Fruit fly (Drosophila melanogaster) whole organism, embryonic: ENCODE results near the gene CG44271.

ENCODE experiments used
- CG10209 ChIP-seq: fragments of 200-800 bp; sonication (Bioruptor generic); optimal IDR thresholded peaks from 3 replicates; lab custom pipeline; 2017; ENCODE audit warnings: missing biosample characterization, mild to moderate bottlenecking, missing genetic modification characterization, missing genetic modification reagents
- CG10462 ChIP-seq: fragments of 200-800 bp; sonication (Bioruptor generic); optimal IDR thresholded peaks from 2 replicates; lab custom pipeline; 2016; ENCODE audit warnings: missing biosample characterization, missing genetic modification characterization
- CG13624 ChIP-seq: fragments of 200-800 bp; sonication (Bioruptor generic); optimal IDR thresholded peaks from 2 replicates; lab custom pipeline; 2016; ENCODE audit warnings: missing biosample characterization, missing genetic modification characterization
- CG13894 ChIP-seq: fragments of 200-800 bp; sonication (Bioruptor generic); optimal IDR thresholded peaks from 3 replicates; lab custom pipeline; 2018; ENCODE audit warnings: missing biosample characterization, mild to moderate bottlenecking, missing genetic modification characterization, moderate library complexity
- CG14965 ChIP-seq: fragments of 200-800 bp; sonication (Bioruptor generic); optimal IDR thresholded peaks from 2 replicates; lab custom pipeline; 2016; ENCODE audit warnings: missing biosample characterization, missing genetic modification characterization, borderline replicate concordance
- CG15696 ChIP-seq: fragments of 200-800 bp; sonication (Bioruptor generic); optimal IDR thresholded peaks from 2 replicates; lab custom pipeline; 2019; ENCODE audit warnings: missing biosample characterization, mild to moderate bottlenecking, missing genetic modification characterization, moderate library complexity
- CG1602 ChIP-seq: fragments of 200-800 bp; sonication (Bioruptor generic); optimal IDR thresholded peaks from 3 replicates; lab custom pipeline; 2016; ENCODE audit warnings: missing biosample characterization, missing genetic modification characterization
- CG1647 ChIP-seq: fragments of 200-800 bp; sonication (Bioruptor generic); optimal IDR thresholded peaks from 3 replicates; lab custom pipeline; 2016; ENCODE audit warnings: missing biosample characterization, missing genetic modification characterization
- CG17568 ChIP-seq: fragments of 200-800 bp; sonication (Bioruptor generic); optimal IDR thresholded peaks from 2 replicates; lab custom pipeline; 2018; ENCODE audit warnings: missing biosample characterization, mild to moderate bottlenecking, missing genetic modification characterization, moderate library complexity
- CG32772 ChIP-seq: fragments of 200-800 bp; sonication (Bioruptor generic); IDR thresholded peaks from 2 replicates; pipeline ENCODE4 v1.3.6; 2022; ENCODE audit warnings: missing biosample characterization, missing genetic modification characterization
- CG3726 ChIP-seq: fragments of 200-800 bp; sonication (Bioruptor generic); IDR thresholded peaks from 3 replicates; pipeline ENCODE4, ENCODE4 v1.3.6; 2022; ENCODE audit warnings: missing biosample characterization, missing genetic modification characterization
- CG3838 ChIP-seq: fragments of 200-800 bp; sonication (Bioruptor generic); optimal IDR thresholded peaks from 3 replicates; lab custom pipeline; 2016; ENCODE audit warnings: missing biosample characterization, missing genetic modification characterization
- CG42726 ChIP-seq: fragments of 200-800 bp; sonication (Bioruptor generic); IDR thresholded peaks from 2 replicates; pipeline ENCODE4 v1.3.6; 2022; ENCODE audit warnings: missing biosample characterization, missing genetic modification characterization; ENCODE audit not compliant: partially characterized antibody
- CG43689 ChIP-seq: fragments of 200-800 bp; sonication (Bioruptor generic); IDR thresholded peaks from 2 replicates; pipeline ENCODE4 v1.3.6; 2022; ENCODE audit warnings: missing biosample characterization, missing genetic modification characterization
- CG7372 ChIP-seq: fragments of 200-800 bp; sonication (Bioruptor generic); IDR thresholded peaks from 2 replicates; pipeline ENCODE4 v1.3.6; 2022; ENCODE audit warnings: missing biosample characterization, missing genetic modification characterization
- CG7745 ChIP-seq: fragments of 200-800 bp; sonication (Bioruptor generic); optimal IDR thresholded peaks from 2 replicates; lab custom pipeline; 2018; ENCODE audit warnings: missing biosample characterization, mild to moderate bottlenecking, missing genetic modification characterization, moderate library complexity
- CG7839 ChIP-seq: fragments of 200-800 bp; sonication (Bioruptor generic); optimal IDR thresholded peaks from 3 replicates; lab custom pipeline; 2018; ENCODE audit warnings: missing biosample characterization, mild to moderate bottlenecking, missing genetic modification characterization, moderate library complexity
- CG8359 ChIP-seq: fragments of 200-800 bp; sonication (Bioruptor generic); optimal IDR thresholded peaks from 2 replicates; lab custom pipeline; 2017; ENCODE audit warnings: missing biosample characterization, mild to moderate bottlenecking, missing genetic modification characterization, borderline replicate concordance
- CG9215 ChIP-seq: fragments of 200-800 bp; sonication (Bioruptor generic); IDR thresholded peaks from 2 replicates; pipeline ENCODE4 v1.3.6; 2022; ENCODE audit warnings: missing biosample characterization, missing genetic modification characterization
- CrebB ChIP-seq: fragments of 200-800 bp; sonication (Bioruptor generic); optimal IDR thresholded peaks from 3 replicates; lab custom pipeline; 2018; ENCODE audit warnings: missing biosample characterization, mild to moderate bottlenecking, missing genetic modification characterization
- Dip2 ChIP-seq: fragments of 200-800 bp; sonication (Bioruptor generic); IDR thresholded peaks from 2 replicates; pipeline ENCODE4 v1.3.6; 2022; ENCODE audit warnings: missing biosample characterization, missing genetic modification characterization
- Dip3 ChIP-seq: fragments of 200-800 bp; sonication (Bioruptor generic); optimal IDR thresholded peaks from 3 replicates; lab custom pipeline; 2016; ENCODE audit warnings: missing biosample characterization, missing genetic modification characterization
- Dll ChIP-seq: fragments of 200-800 bp; sonication (Bioruptor generic); IDR thresholded peaks from 4 replicates; pipeline ENCODE4 v1.3.6; 2022; ENCODE audit warnings: missing biosample characterization, missing genetic modification characterization; ENCODE audit not compliant: partially characterized antibody
- H15 ChIP-seq: fragments of 200-800 bp; sonication (Bioruptor generic); IDR thresholded peaks from 3 replicates; pipeline ENCODE4 v1.3.6; 2022; ENCODE audit warnings: missing biosample characterization, missing genetic modification characterization
- HHEX ChIP-seq: fragments of 200-800 bp; sonication (Bioruptor generic); optimal IDR thresholded peaks from 3 replicates; lab custom pipeline; 2017; ENCODE audit warnings: missing biosample characterization, mild to moderate bottlenecking, missing genetic modification characterization, missing genetic modification reagents
- HLHmδ ChIP-seq: fragments of 200-800 bp; sonication (Bioruptor generic); optimal IDR thresholded peaks from 2 replicates; lab custom pipeline; 2018; ENCODE audit warnings: missing biosample characterization, mild to moderate bottlenecking, missing genetic modification characterization, moderate library complexity
- HmgD ChIP-seq: fragments of 200-800 bp; sonication (Bioruptor generic); optimal IDR thresholded peaks from 3 replicates; lab custom pipeline; 2016; ENCODE audit warnings: missing biosample characterization, missing genetic modification characterization
- Kr ChIP-seq: fragments of 200-800 bp; sonication (Bioruptor generic); optimal IDR thresholded peaks from 2 replicates; lab custom pipeline; 2017; ENCODE audit warnings: missing biosample characterization, mild to moderate bottlenecking, missing genetic modification characterization
- Mes4 ChIP-seq: fragments of 200-800 bp; sonication (Bioruptor generic); optimal IDR thresholded peaks from 2 replicates; lab custom pipeline; 2016; ENCODE audit warnings: missing biosample characterization, missing genetic modification characterization
- NK7.1 ChIP-seq: fragments of 200-800 bp; sonication (Bioruptor generic); optimal IDR thresholded peaks from 3 replicates; lab custom pipeline; 2016; ENCODE audit warnings: missing biosample characterization, missing genetic modification characterization
- Opbp ChIP-seq: fragments of 200-800 bp; sonication (Bioruptor generic); IDR thresholded peaks from 3 replicates; pipeline ENCODE4 v1.3.6; 2022; ENCODE audit warnings: missing biosample characterization, missing genetic modification characterization; ENCODE audit not compliant: partially characterized antibody
- Ptx1 ChIP-seq: fragments of 200-800 bp; sonication (Bioruptor generic); IDR thresholded peaks from 2 replicates; pipeline ENCODE4 v1.3.6; 2022; ENCODE audit warnings: missing biosample characterization, missing genetic modification characterization
- Scr ChIP-seq: fragments of 200-800 bp; sonication (Bioruptor generic); IDR thresholded peaks from 2 replicates; pipeline ENCODE4 v1.3.6; 2022; ENCODE audit warnings: missing biosample characterization, missing genetic modification characterization; ENCODE audit not compliant: partially characterized antibody
- Sox102F ChIP-seq: fragments of 200-800 bp; sonication (Bioruptor generic); optimal IDR thresholded peaks from 2 replicates; lab custom pipeline; 2018; ENCODE audit warnings: missing biosample characterization, mild to moderate bottlenecking, missing genetic modification characterization, moderate library complexity
- TFAM ChIP-seq: fragments of 200-800 bp; sonication (Bioruptor generic); optimal IDR thresholded peaks from 2 replicates; lab custom pipeline; 2017; ENCODE audit warnings: missing biosample characterization, missing genetic modification characterization, inconsistent platforms
- Trl ChIP-seq, 3 experiments: fragments of >200 bp in 2 of 3; fragments of 200-800 bp in 1 of 3; sonication (Bioruptor generic) in 1 of 3; optimal IDR thresholded peaks; 2 replicates in 1 of 3; 3 replicates in 2 of 3; lab custom pipeline; 2016 to 2017; ENCODE audit warnings: missing biosample characterization in 1 of 3, missing genetic modification characterization in 1 of 3
- amos ChIP-seq: fragments of 200-800 bp; sonication (Bioruptor generic); IDR thresholded peaks from 2 replicates; pipeline ENCODE4 v1.3.6; 2022; ENCODE audit warnings: missing biosample characterization, missing genetic modification characterization; ENCODE audit not compliant: partially characterized antibody
- aop ChIP-seq: fragments of 200-800 bp; sonication (Bioruptor generic); IDR thresholded peaks from 2 replicates; pipeline ENCODE4 v1.3.6; 2022; ENCODE audit warnings: missing biosample characterization, missing genetic modification characterization
- cg ChIP-seq: fragments of 200-800 bp; sonication (Bioruptor generic); optimal IDR thresholded peaks from 3 replicates; lab custom pipeline; 2019; ENCODE audit warnings: missing biosample characterization, mild to moderate bottlenecking, missing genetic modification characterization, moderate library complexity
- ci ChIP-seq: fragments of 200-800 bp; sonication (Bioruptor generic); IDR thresholded peaks from 3 replicates; pipeline ENCODE4 v1.3.6; 2022; ENCODE audit warnings: missing biosample characterization, missing genetic modification characterization
- crol ChIP-seq: fragments of 200-800 bp; sonication (Bioruptor generic); IDR thresholded peaks from 2 replicates; pipeline ENCODE4 v1.3.6; 2022; ENCODE audit warnings: missing biosample characterization, missing genetic modification characterization
- fd64A ChIP-seq: fragments of 200-800 bp; sonication (Bioruptor generic); optimal IDR thresholded peaks from 3 replicates; lab custom pipeline; 2018; ENCODE audit warnings: missing biosample characterization, mild to moderate bottlenecking, missing genetic modification characterization
- mld ChIP-seq: fragments of 200-800 bp; sonication (Bioruptor generic); IDR thresholded peaks from 3 replicates; pipeline ENCODE4 v1.3.6; 2022; ENCODE audit warnings: missing biosample characterization, missing genetic modification characterization; ENCODE audit not compliant: partially characterized antibody
- sug ChIP-seq: fragments of 200-800 bp; optimal IDR thresholded peaks from 2 replicates; lab custom pipeline; 2019; ENCODE audit warnings: missing biosample characterization, mild to moderate bottlenecking, missing genetic modification characterization, moderate library complexity
- tgo ChIP-seq: fragments of 200-800 bp; sonication (Bioruptor generic); IDR thresholded peaks from 3 replicates; pipeline ENCODE4 v1.3.6; 2022; ENCODE audit warnings: missing biosample characterization, missing genetic modification characterization
- tna ChIP-seq: fragments of 200-800 bp; sonication (Bioruptor generic); IDR thresholded peaks from 2 replicates; pipeline ENCODE4 v1.3.6; 2022; ENCODE audit warnings: missing biosample characterization, missing genetic modification characterization; ENCODE audit not compliant: partially characterized antibody
- wek ChIP-seq: fragments of 200-800 bp; sonication (Bioruptor generic); optimal IDR thresholded peaks from 3 replicates; lab custom pipeline; 2018; ENCODE audit warnings: missing biosample characterization, mild to moderate bottlenecking, missing genetic modification characterization, moderate library complexity

The CG44271 gene

DNA sequence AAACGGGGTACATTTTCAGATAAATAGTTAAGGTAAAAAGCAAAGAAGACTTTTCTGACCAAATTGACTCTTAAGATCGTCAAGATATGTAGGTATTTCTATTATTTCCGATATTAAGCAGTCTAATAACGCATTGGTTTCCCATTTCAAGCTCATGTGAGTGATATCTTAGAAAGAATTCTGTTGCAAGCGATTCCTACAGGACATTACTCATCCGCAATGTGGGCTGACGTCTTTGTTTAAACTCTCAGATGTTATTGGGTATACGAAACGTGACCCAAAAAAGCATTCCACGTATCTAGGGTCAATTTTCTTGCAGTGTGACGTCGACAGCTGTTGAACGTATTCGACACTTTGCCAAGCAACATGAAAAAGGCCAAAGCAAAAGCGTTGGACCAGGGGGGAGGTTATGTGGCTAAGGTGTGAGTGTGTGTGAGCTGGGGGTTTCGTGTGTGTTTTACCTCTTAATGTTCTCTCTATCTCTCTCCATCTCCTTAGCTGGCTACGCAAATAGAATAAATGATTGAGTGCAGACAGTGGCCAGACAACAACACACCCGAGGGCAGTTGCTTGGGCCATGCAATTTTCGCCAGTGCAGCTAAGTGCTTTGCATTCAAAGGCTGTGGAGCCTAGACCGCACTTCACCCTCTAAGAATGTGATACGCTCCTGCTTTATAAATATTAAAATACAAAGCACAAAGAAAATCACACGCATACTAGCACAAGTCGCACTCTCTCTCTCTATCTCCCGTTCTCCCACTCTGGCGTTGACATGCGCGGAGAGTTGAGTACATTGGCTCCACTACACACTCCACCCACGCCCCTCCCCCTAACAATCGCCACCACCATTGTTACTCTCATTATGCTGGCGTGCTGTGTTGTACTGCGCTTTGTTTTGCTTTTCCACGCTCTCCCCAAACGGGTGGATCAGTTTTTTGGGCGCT is 39.6 kb upstream of the CG44271 start (continued):
- TF ChIP-seq CG3838 (GFP tag; lab: Kevin White, UChicago) (peak; percentile 85), fd64A (peak; percentile 82), CG10209 (GFP tag; lab: Kevin White, UChicago) (peak; percentile 96), HmgD (GFP tag; lab: Kevin White, UChicago) (peak; percentile 91), HHEX (GFP tag; lab: Kevin White, UChicago) (peak; percentile 94), wek (peak; percentile 36), tgo (GFP tag; lab: Robert Waterston, UW) (peak; percentile 84), amos (GFP tag; lab: Robert Waterston, UW) (peak; percentile 45; the same call in 1 of the 2 replicates), CG7745 (tag; lab: Kevin White, UChicago) (no peak), Ptx1 (GFP tag; lab: Robert Waterston, UW) (peak; percentile 94), tna (no peak), CG9215 (peak; percentile 92), NK7.1 (GFP tag; lab: Kevin White, UChicago) (peak; percentile 95), CrebB (peak; percentile 86), CG14965 (GFP tag; lab: Kevin White, UChicago) (peak; percentile 76), CG7839 (peak; percentile 98), CG13624 (GFP tag; lab: Kevin White, UChicago) (peak; percentile 97), CG1647 (GFP tag; lab: Kevin White, UChicago) (peak; percentile 94), CG15696 (tag; lab: Kevin White, UChicago) (peak; percentile 69), Kr (GFP tag; lab: Kevin White, UChicago) (no peak), CG13894 (tag; lab: Kevin White, UChicago) (peak; percentile 47), CG17568 (GFP tag; lab: Kevin White, UChicago) (peak; percentile 87), Sox102F (peak; percentile 92), sug (peak; percentile 95), CG43689 (GFP tag; lab: Robert Waterston, UW) (peak; percentile 65), CG8359 (GFP tag; lab: Kevin White, UChicago) (peak; percentile 88), Dip2 (peak; percentile 55; the same call in 1 of the 2 replicates), aop (no peak; the same call in 1 of the 2 replicates), Mes4 (GFP tag; lab: Kevin White, UChicago) (peak; percentile 96)

- TF ChIP-seq CG10462 (GFP tag; lab: Kevin White, UChicago) = no peak
- TF ChIP-seq Trl (optimal IDR thresholded peaks at IDR 0.05; lab: Kevin White, UChicago) = peak; percentile 78 to 86
- TF ChIP-seq Trl (GFP tag; optimal IDR thresholded peaks at IDR 0.05; lab: Kevin White, UChicago) = no peak
- TF ChIP-seq CG1602 (GFP tag; lab: Kevin White, UChicago) = no peak
- no peak for TF ChIP-seq TFAM
- TF ChIP-seq mld (GFP tag; lab: Robert Waterston, UW) = 0 out of 3 replicates have a peak, but pooled peaks have one; percentile 12
- TF ChIP-seq amos (GFP tag; lab: Robert Waterston, UW) = peak; percentile 56; the same call in 1 of the 2 replicates
- TF ChIP-seq Dll (GFP tag; lab: Robert Waterston, UW) = no peak
- peak; percentile 81 for TF ChIP-seq CG42726
- peak; percentile 17; the same call in 2 of the 3 replicates for TF ChIP-seq ci (GFP tag; lab: Robert Waterston, UW)
- TF ChIP-seq Scr (GFP tag; lab: Robert Waterston, UW) = 0 out of 2 replicates have a peak, but pooled peaks have one; percentile 38
- TF ChIP-seq crol (GFP tag; lab: Robert Waterston, UW) = peak; percentile 73; the same call in 1 of the 2 replicates
- peak; percentile 75 for TF ChIP-seq HLHmδ (GFP tag; lab: Kevin White, UChicago)
- TF ChIP-seq cg (GFP tag; lab: Kevin White, UChicago) = peak; percentile 14
- no peak for TF ChIP-seq H15
- TF ChIP-seq CG3726 (GFP tag; lab: Robert Waterston, UW) = no peak
- TF ChIP-seq Opbp = 0 out of 3 replicates have a peak, but pooled peaks have one; percentile 29
- no peak for TF ChIP-seq Dip3
- TF ChIP-seq CG7372 (GFP tag; lab: Robert Waterston, UW) = no peak
- TF ChIP-seq tna = peak; percentile 32; the same call in 1 of the 2 replicates
- no peak for TF ChIP-seq CG32772 (GFP tag; lab: Robert Waterston, UW)
These were observed 38.9 kb upstream of the CG44271 start, which contains the start of gene nrv1 for dm6 chr2L:6786674-6787028. TSS of gene nrv1 (minus strand) at chr2L:6786861.
